Fruit fly (Drosophila melanogaster) whole organism, embryonic: Measurements from ENCODE around the gene Gr28a.

Experiments
- CG11504 ChIP-seq: fragments of 200-800 bp; sonication (Bioruptor generic); optimal IDR thresholded peaks from 3 replicates; lab custom pipeline; 2019; ENCODE audit warnings: missing biosample characterization, mild to moderate bottlenecking, missing genetic modification characterization, moderate library complexity
- CG12155 ChIP-seq: fragments of 200-800 bp; sonication (Bioruptor generic); optimal IDR thresholded peaks from 3 replicates; lab custom pipeline; 2016; ENCODE audit warnings: missing biosample characterization, missing genetic modification characterization
- CG13424 ChIP-seq: fragments of 200-800 bp; sonication (Bioruptor generic); optimal IDR thresholded peaks from 2 replicates; lab custom pipeline; 2019; ENCODE audit warnings: missing biosample characterization, mild to moderate bottlenecking, missing genetic modification characterization, moderate library complexity
- CG14014 ChIP-seq: fragments of 200-800 bp; sonication (Bioruptor generic); IDR thresholded peaks from 2 replicates; pipeline ENCODE4 v1.3.6; 2022; ENCODE audit warnings: missing biosample characterization, missing genetic modification characterization
- CG15479 ChIP-seq: fragments of 200-800 bp; sonication (Bioruptor generic); optimal IDR thresholded peaks from 3 replicates; lab custom pipeline; 2019; ENCODE audit warnings: missing biosample characterization, mild to moderate bottlenecking, missing genetic modification characterization, moderate library complexity
- CG17385 ChIP-seq: fragments of 200-800 bp; sonication (Bioruptor generic); optimal IDR thresholded peaks from 3 replicates; lab custom pipeline; 2018; ENCODE audit warnings: missing biosample characterization, mild to moderate bottlenecking, missing genetic modification characterization
- CG17612 ChIP-seq: fragments of 200-800 bp; sonication (Bioruptor generic); IDR thresholded peaks from 2 replicates; pipeline ENCODE4 v1.3.6; 2022; ENCODE audit warnings: missing biosample characterization, missing genetic modification characterization
- CG18599 ChIP-seq: fragments of 200-800 bp; sonication (Bioruptor generic); optimal IDR thresholded peaks from 3 replicates; lab custom pipeline; 2017; ENCODE audit warnings: missing biosample characterization, missing genetic modification characterization, mild to moderate bottlenecking, moderate library complexity, missing genetic modification reagents
- CG2120 ChIP-seq: fragments of 200-800 bp; sonication (Bioruptor generic); optimal IDR thresholded peaks from 3 replicates; lab custom pipeline; 2016; ENCODE audit warnings: missing biosample characterization, missing genetic modification characterization
- CG30403 ChIP-seq: fragments of 200-800 bp; sonication (Bioruptor generic); optimal IDR thresholded peaks from 3 replicates; lab custom pipeline; 2016; ENCODE audit warnings: missing biosample characterization, missing genetic modification characterization
- CG3995 ChIP-seq: fragments of 200-800 bp; sonication (Bioruptor generic); optimal IDR thresholded peaks from 3 replicates; lab custom pipeline; 2016; ENCODE audit warnings: missing biosample characterization, missing genetic modification characterization
- CG5245 ChIP-seq: fragments of 200-800 bp; sonication (Bioruptor generic); optimal IDR thresholded peaks from 3 replicates; lab custom pipeline; 2016; ENCODE audit warnings: missing biosample characterization, missing genetic modification characterization
- CG6791 ChIP-seq: fragments of 200-800 bp; sonication (Bioruptor generic); IDR thresholded peaks from 3 replicates; pipeline ENCODE4 v1.3.6; 2022; ENCODE audit warnings: missing biosample characterization, missing genetic modification characterization; ENCODE audit not compliant: partially characterized antibody
- CG7556 ChIP-seq: fragments of 200-800 bp; sonication (Bioruptor generic); optimal IDR thresholded peaks from 2 replicates; lab custom pipeline; 2017; ENCODE audit warnings: missing biosample characterization, mild to moderate bottlenecking, missing genetic modification characterization
- CG7839 ChIP-seq: fragments of 200-800 bp; sonication (Bioruptor generic); optimal IDR thresholded peaks from 3 replicates; lab custom pipeline; 2018; ENCODE audit warnings: missing biosample characterization, mild to moderate bottlenecking, missing genetic modification characterization, moderate library complexity
- CG8290 ChIP-seq, 3 experiments: fragments of 200-800 bp; sonication (Bioruptor generic); optimal IDR thresholded peaks; 2 replicates each; lab custom pipeline; 2016 to 2019; ENCODE audit warnings: missing biosample characterization in 3 of 3, missing genetic modification characterization in 3 of 3, mild to moderate bottlenecking in 2 of 3, moderate library complexity in 1 of 3
- CG9932 ChIP-seq: fragments of 200-800 bp; sonication (Bioruptor generic); IDR thresholded peaks from 2 replicates; pipeline ENCODE4 v1.3.6; 2022; ENCODE audit warnings: missing biosample characterization, missing genetic modification characterization
- CTCF ChIP-seq: fragments of 200-800 bp; sonication (Bioruptor generic); optimal IDR thresholded peaks from 2 replicates; lab custom pipeline; 2017; ENCODE audit warnings: missing biosample characterization, mild to moderate bottlenecking, missing genetic modification characterization, moderate library complexity
- Dek ChIP-seq: fragments of 200-800 bp; sonication (Bioruptor generic); optimal IDR thresholded peaks from 3 replicates; lab custom pipeline; 2019; ENCODE audit warnings: missing biosample characterization, mild to moderate bottlenecking, missing genetic modification characterization, moderate library complexity
- Dp ChIP-seq: fragments of 200-800 bp; sonication (Bioruptor generic); optimal IDR thresholded peaks from 2 replicates; lab custom pipeline; 2018; ENCODE audit warnings: missing biosample characterization, mild to moderate bottlenecking, missing genetic modification characterization, moderate library complexity
- Fer3 ChIP-seq: fragments of 200-800 bp; sonication (Bioruptor generic); optimal IDR thresholded peaks from 2 replicates; lab custom pipeline; 2018; ENCODE audit warnings: missing biosample characterization, mild to moderate bottlenecking, missing genetic modification characterization, moderate library complexity
- Hand ChIP-seq: fragments of 200-800 bp; sonication (Bioruptor generic); optimal IDR thresholded peaks from 2 replicates; lab custom pipeline; 2017; ENCODE audit warnings: mild to moderate bottlenecking, missing biosample characterization, missing genetic modification reagents, missing genetic modification characterization
- Meics ChIP-seq: fragments of 200-800 bp; sonication (Bioruptor generic); optimal IDR thresholded peaks from 2 replicates; lab custom pipeline; 2017; ENCODE audit warnings: missing biosample characterization, mild to moderate bottlenecking, missing genetic modification characterization
- Nf-YB ChIP-seq: fragments of 200-800 bp; sonication (Bioruptor generic); optimal IDR thresholded peaks from 3 replicates; lab custom pipeline; 2019; ENCODE audit warnings: missing biosample characterization, mild to moderate bottlenecking, missing genetic modification characterization, moderate library complexity
- Opbp ChIP-seq: fragments of 200-800 bp; sonication (Bioruptor generic); IDR thresholded peaks from 3 replicates; pipeline ENCODE4 v1.3.6; 2022; ENCODE audit warnings: missing biosample characterization, missing genetic modification characterization; ENCODE audit not compliant: partially characterized antibody
- PHDP ChIP-seq: fragments of 200-800 bp; sonication (Bioruptor generic); optimal IDR thresholded peaks from 3 replicates; lab custom pipeline; 2018; ENCODE audit warnings: missing biosample characterization, mild to moderate bottlenecking, missing genetic modification characterization, moderate library complexity
- Rfx ChIP-seq: fragments of 200-800 bp; sonication (Bioruptor generic); IDR thresholded peaks from 2 replicates; pipeline ENCODE4 v1.3.6; 2022; ENCODE audit warnings: missing biosample characterization, missing genetic modification characterization
- Ssrp ChIP-seq: fragments of 200-800 bp; sonication (Bioruptor generic); optimal IDR thresholded peaks from 2 replicates; lab custom pipeline; 2018; ENCODE audit warnings: missing biosample characterization, mild to moderate bottlenecking, missing genetic modification characterization, moderate library complexity
- ase ChIP-seq: fragments of 200-800 bp; sonication (Bioruptor generic); IDR thresholded peaks from 3 replicates; pipeline ENCODE4 v1.3.6; 2022; ENCODE audit warnings: missing biosample characterization, missing genetic modification characterization
- crol ChIP-seq: fragments of 200-800 bp; sonication (Bioruptor generic); IDR thresholded peaks from 2 replicates; pipeline ENCODE4 v1.3.6; 2022; ENCODE audit warnings: missing biosample characterization, missing genetic modification characterization
- cwo ChIP-seq: fragments of 200-800 bp; sonication (Bioruptor generic); optimal IDR thresholded peaks from 3 replicates; lab custom pipeline; 2017; ENCODE audit warnings: missing biosample characterization, missing genetic modification characterization, mild to moderate bottlenecking, moderate library complexity, missing genetic modification reagents
- dan ChIP-seq: fragments of 200-800 bp; sonication (Bioruptor generic); IDR thresholded peaks from 2 replicates; pipeline ENCODE4 v1.3.6; 2022; ENCODE audit warnings: missing biosample characterization, missing genetic modification characterization
- ems ChIP-seq: fragments of 200-800 bp; sonication (Bioruptor generic); optimal IDR thresholded peaks from 3 replicates; lab custom pipeline; 2016; ENCODE audit warnings: missing biosample characterization, missing genetic modification characterization
- esg ChIP-seq: fragments of 200-800 bp; sonication (Bioruptor generic); conservative IDR thresholded peaks from 2 replicates; pipeline ENCODE4 v1.3.6; 2022; ENCODE audit warnings: missing biosample characterization, missing genetic modification characterization
- fru ChIP-seq: fragments of >200 bp; optimal IDR thresholded peaks from 2 replicates; lab custom pipeline; 2017
- gem ChIP-seq: fragments of 200-800 bp; sonication (Bioruptor generic); optimal IDR thresholded peaks from 2 replicates; lab custom pipeline; 2019; ENCODE audit warnings: missing biosample characterization, mild to moderate bottlenecking, missing genetic modification characterization, moderate library complexity
- insv ChIP-seq, 2 experiments: fragments of 200-800 bp; sonication (Bioruptor generic); optimal IDR thresholded peaks; 3 replicates each; lab custom pipeline; 2016 to 2018; ENCODE audit warnings: missing biosample characterization in 2 of 2, missing genetic modification characterization in 2 of 2
- lab ChIP-seq: fragments of 200-800 bp; sonication (Bioruptor generic); optimal IDR thresholded peaks from 3 replicates; lab custom pipeline; 2017; ENCODE audit warnings: missing biosample characterization, missing genetic modification characterization, mild to moderate bottlenecking, moderate library complexity, missing genetic modification reagents
- lmd ChIP-seq: fragments of 200-800 bp; sonication (Bioruptor generic); IDR thresholded peaks from 2 replicates; pipeline ENCODE4 v1.3.6; 2022; ENCODE audit warnings: missing biosample characterization, missing genetic modification characterization
- nmo ChIP-seq: fragments of 200-800 bp; sonication (Bioruptor generic); optimal IDR thresholded peaks from 2 replicates; lab custom pipeline; 2018; ENCODE audit warnings: missing biosample characterization, mild to moderate bottlenecking, missing genetic modification characterization, moderate library complexity
- nom ChIP-seq: fragments of 200-800 bp; sonication (Bioruptor generic); optimal IDR thresholded peaks from 2 replicates; lab custom pipeline; 2017; ENCODE audit warnings: missing biosample characterization, missing genetic modification characterization, mild to moderate bottlenecking, moderate library complexity, missing genetic modification reagents
- onecut ChIP-seq: fragments of 200-800 bp; sonication (Bioruptor generic); IDR thresholded peaks from 2 replicates; pipeline ENCODE4 v1.3.6; 2022; ENCODE audit warnings: missing biosample characterization, missing genetic modification characterization
- pita ChIP-seq: fragments of 200-800 bp; sonication (Bioruptor generic); optimal IDR thresholded peaks from 2 replicates; lab custom pipeline; 2017; ENCODE audit warnings: missing biosample characterization, mild to moderate bottlenecking, missing genetic modification characterization
- pros ChIP-seq: fragments of 200-800 bp; sonication (Bioruptor generic); optimal IDR thresholded peaks from 3 replicates; lab custom pipeline; 2019; ENCODE audit warnings: missing biosample characterization, mild to moderate bottlenecking, missing genetic modification characterization, moderate library complexity
- row ChIP-seq: fragments of 200-800 bp; sonication (Bioruptor generic); IDR thresholded peaks from 3 replicates; pipeline ENCODE4 v1.3.6; 2022; ENCODE audit warnings: missing biosample characterization, missing genetic modification characterization
- sens ChIP-seq: fragments of 200-800 bp; sonication (Bioruptor generic); peaks from one replicate; lab custom pipeline; 2016; ENCODE audit warnings: missing biosample characterization, missing genetic modification characterization
- tna ChIP-seq: fragments of 200-800 bp; sonication (Bioruptor generic); IDR thresholded peaks from 2 replicates; pipeline ENCODE4 v1.3.6; 2022; ENCODE audit warnings: missing biosample characterization, missing genetic modification characterization; ENCODE audit not compliant: partially characterized antibody
- twi ChIP-seq: fragments of 200-800 bp; optimal IDR thresholded peaks from 2 replicates; lab custom pipeline; 2019; ENCODE audit warnings: missing biosample characterization, mild to moderate bottlenecking, missing genetic modification characterization, moderate library complexity

Gene Gr28a

DNA sequence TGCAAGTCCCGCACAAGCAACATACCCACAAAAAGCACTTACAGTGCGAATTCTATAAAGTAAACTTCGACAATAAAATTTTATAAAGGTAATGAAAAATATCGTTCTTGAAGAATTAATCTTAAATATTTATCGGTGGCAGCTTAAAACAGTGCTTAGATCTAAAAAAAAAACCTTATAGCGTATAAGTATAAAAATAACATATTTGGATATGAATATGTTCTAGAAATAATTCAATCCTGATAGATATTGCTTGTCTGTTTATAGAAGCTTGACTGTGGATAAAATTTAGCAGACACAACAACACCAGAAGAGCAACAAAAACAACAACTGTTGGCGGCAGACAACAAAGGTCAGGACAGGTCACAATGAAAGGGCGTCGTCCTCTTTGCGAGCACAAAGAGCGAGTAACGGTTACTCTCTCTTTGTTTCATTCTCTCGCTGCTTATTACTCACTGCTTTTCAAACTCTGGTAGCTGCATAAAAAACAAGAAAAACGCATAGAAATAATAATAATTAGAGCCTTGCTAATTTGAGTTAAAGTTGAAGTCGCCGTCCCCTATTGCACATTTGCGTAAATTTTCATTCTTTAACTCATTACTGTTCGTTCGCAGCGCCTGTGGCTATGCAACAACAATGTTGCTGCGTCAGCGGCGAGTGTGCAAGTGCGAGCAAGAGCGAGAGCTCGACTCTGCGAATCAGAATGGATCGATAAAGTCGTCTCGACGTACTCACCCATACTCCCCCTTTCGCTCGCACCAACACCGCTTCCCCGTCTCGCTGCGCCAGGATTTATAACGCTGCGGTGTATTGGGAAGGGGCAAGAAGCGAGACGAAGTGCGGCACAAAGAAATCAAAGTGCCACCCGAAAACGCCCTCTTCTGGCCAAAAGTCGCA lies 34.4 kb downstream of the Gr28a start (continued):
- no peak for TF ChIP-seq ems (GFP tag; lab: Kevin White, UChicago)
- peak; percentile 96 for TF ChIP-seq CG8290 (GFP tag; optimal IDR thresholded peaks at IDR 0.05; lab: Kevin White, UChicago)
- TF ChIP-seq CG8290 (tag; optimal IDR thresholded peaks at IDR 0.05; lab: Kevin White, UChicago): peak; percentile 41 to 69
- TF ChIP-seq CTCF: peak; percentile 89
- no peak for TF ChIP-seq tna (GFP tag; lab: Robert Waterston, UW)
- TF ChIP-seq CG7839 (tag; lab: Kevin White, UChicago): peak; percentile 38
- TF ChIP-seq onecut (GFP tag; lab: Robert Waterston, UW): peak; percentile 99
- TF ChIP-seq CG9932 (GFP tag; lab: Robert Waterston, UW): peak; percentile 28
- TF ChIP-seq pros (GFP tag; lab: Kevin White, UChicago): peak; percentile 68
- TF ChIP-seq crol (GFP tag; lab: Robert Waterston, UW): peak; percentile 81
- peak; percentile 48 for TF ChIP-seq CG13424 (tag; lab: Kevin White, UChicago)
- peak; percentile 32 for TF ChIP-seq Fer3 (tag; lab: Kevin White, UChicago)
- peak; percentile 36 for TF ChIP-seq PHDP
- TF ChIP-seq twi (tag; lab: Kevin White, UChicago): no peak
- TF ChIP-seq Opbp (GFP tag; lab: Robert Waterston, UW): 0 out of 3 replicates have a peak, but pooled peaks have one; percentile 38
- no peak for TF ChIP-seq Dp
- peak; percentile 22 for TF ChIP-seq CG30403
- no peak for TF ChIP-seq insv (GFP tag; optimal IDR thresholded peaks at IDR 0.05; lab: Kevin White, UChicago)
- TF ChIP-seq esg: 0 out of 2 replicates have a peak, but pooled peaks have one; percentile 10
- TF ChIP-seq Dek (tag; lab: Kevin White, UChicago): peak; percentile 13
- peak; percentile 50 for TF ChIP-seq CG15479
- peak; percentile 70; the same call in 2 of the 3 replicates for TF ChIP-seq CG6791 (GFP tag; lab: Robert Waterston, UW)
- no peak for TF ChIP-seq CG17612 (GFP tag; lab: Robert Waterston, UW)
- TF ChIP-seq lmd (GFP tag; lab: Robert Waterston, UW): peak; percentile 11; the same call in 1 of the 2 replicates
- peak; percentile 93 for TF ChIP-seq CG12155 (GFP tag; lab: Kevin White, UChicago)
- TF ChIP-seq sens (GFP tag; lab: Kevin White, UChicago): peak; percentile 70
- TF ChIP-seq fru (lab: Kevin White, UChicago): peak; percentile 40
- TF ChIP-seq CG3995: no peak
- TF ChIP-seq gem (tag; lab: Kevin White, UChicago): peak; percentile 63
- TF ChIP-seq cwo (GFP tag; lab: Kevin White, UChicago): peak; percentile 21
- TF ChIP-seq Hand (GFP tag; lab: Kevin White, UChicago): peak; percentile 40
- no peak for TF ChIP-seq dan (GFP tag; lab: Robert Waterston, UW)
- peak; percentile 66 for TF ChIP-seq row (GFP tag; lab: Robert Waterston, UW)
- peak; percentile 22 for TF ChIP-seq lab (GFP tag; lab: Kevin White, UChicago)
- TF ChIP-seq CG7556 (GFP tag; lab: Kevin White, UChicago): peak; percentile 48
- TF ChIP-seq Nf-YB: peak; percentile 53
- no peak for TF ChIP-seq ase (GFP tag; lab: Robert Waterston, UW)
- peak; percentile 40; the same call in 1 of the 2 replicates for TF ChIP-seq CG14014 (GFP tag; lab: Robert Waterston, UW)
- peak; percentile 26; the same call in 1 of the 2 replicates for TF ChIP-seq Rfx
- TF ChIP-seq CG2120 (GFP tag; lab: Kevin White, UChicago): peak; percentile 68
- TF ChIP-seq nom: peak; percentile 16
- TF ChIP-seq CG18599 (GFP tag; lab: Kevin White, UChicago): peak; percentile 63
- TF ChIP-seq CG11504 (tag; lab: Kevin White, UChicago): peak; percentile 48
- TF ChIP-seq CG17385 (GFP tag; lab: Kevin White, UChicago): peak; percentile 32
- no peak for TF ChIP-seq CG5245 (GFP tag; lab: Kevin White, UChicago)
- TF ChIP-seq Ssrp (tag; lab: Kevin White, UChicago): peak; percentile 17
- TF ChIP-seq nmo: peak; percentile 16
- TF ChIP-seq Meics (GFP tag; lab: Kevin White, UChicago): peak; percentile 50
- no peak for TF ChIP-seq pita (GFP tag; lab: Kevin White, UChicago)
